Worm (Caenorhabditis elegans): ENCODE data around the gene R12C12.9.

The R12C12.9 gene

ce11 chrII:6024879-6025278 lies at the start of gene R12C12.9:
Gene R12C12.9 (minus strand): TSS chrII:6024979.
- TF ChIP-seq vab-15 (tag; optimal IDR thresholded peaks at IDR 0.05), result no peak
- peak; percentile 3 for TF ChIP-seq elt-2 (tag; optimal IDR thresholded peaks at IDR 0.05)

DNA sequence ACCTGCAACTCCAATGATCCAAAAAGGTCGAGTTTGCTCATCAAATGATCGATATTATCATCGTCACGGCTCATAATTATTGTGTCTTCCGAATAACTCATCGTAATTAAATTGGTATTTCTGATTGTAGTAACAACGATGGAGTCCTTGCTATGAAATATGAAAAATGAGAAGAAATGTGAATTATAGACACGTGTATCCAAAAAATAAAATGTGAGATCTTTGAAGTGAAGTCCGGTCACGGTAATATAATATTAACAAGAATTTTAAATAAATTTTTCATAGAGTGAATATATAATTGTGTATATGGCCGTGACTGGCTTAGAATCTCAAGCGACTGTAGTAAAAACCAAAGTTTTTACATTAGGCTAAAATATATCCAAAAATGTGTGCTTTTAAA lies 42.3 kb upstream of the R12C12.9 start, which contains the start of gene H12I13.1:
Gene H12I13.1, minus strand, starts transcription at position 101 of the 400 bp plus-strand sequence.
- TF ChIP-seq nhr-12 (tag; optimal IDR thresholded peaks at IDR 0.05), result no peak
- no peak for TF ChIP-seq C04F5.9 (tag; optimal IDR thresholded peaks at IDR 0.05)
- TF ChIP-seq lsy-2 (tag; optimal IDR thresholded peaks at IDR 0.05), result no peak
- no peak for TF ChIP-seq nhr-90 (tag; optimal IDR thresholded peaks at IDR 0.05; ENCODE audit: poor library complexity)
- TF ChIP-seq lin-39 (tag; optimal IDR thresholded peaks at IDR 0.05), result no peak
- TF ChIP-seq nhr-85 (tag), result no peak
- no peak for TF ChIP-seq isw-1 (GFP tag; IDR thresholded peaks at IDR 0.05)
- no peak for TF ChIP-seq nhr-47 (tag; optimal IDR thresholded peaks at IDR 0.05)
- TF ChIP-seq alr-1 (tag; optimal IDR thresholded peaks at IDR 0.05; ENCODE audit: borderline replicate concordance), result no peak
- TF ChIP-seq fkh-8 (tag; optimal IDR thresholded peaks at IDR 0.05), result no peak
- no peak for TF ChIP-seq ceh-88 (GFP tag; IDR thresholded peaks at IDR 0.05)

DNA sequence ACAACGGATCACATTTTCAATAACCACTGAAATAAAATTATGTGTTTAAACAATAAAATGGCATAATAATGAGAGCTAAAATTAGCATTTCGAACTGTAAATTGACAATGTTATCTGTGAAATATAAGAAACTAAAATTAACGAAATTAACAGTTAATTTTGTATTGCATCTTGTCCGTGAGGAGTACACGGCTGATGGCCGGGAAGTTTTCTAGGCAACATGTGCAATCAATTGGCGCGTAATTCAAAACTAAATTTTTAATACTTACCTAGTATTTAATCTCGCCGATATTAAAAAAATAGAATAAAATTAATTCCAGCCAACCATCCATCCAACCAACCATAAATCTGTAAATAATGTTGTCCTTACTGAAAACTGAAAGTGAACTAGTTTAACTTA lies 36.7 kb upstream of the R12C12.9 start:
- peak; percentile 71 for TF ChIP-seq skn-1 (tag; optimal IDR thresholded peaks at IDR 0.05)
- peak; percentile 81 for TF ChIP-seq hlh-4 (tag; optimal IDR thresholded peaks at IDR 0.05)
- TF ChIP-seq fkh-4 (tag; optimal IDR thresholded peaks at IDR 0.05; ENCODE audit: borderline replicate concordance), result peak; percentile 97
- TF ChIP-seq xbp-1 (tag; optimal IDR thresholded peaks at IDR 0.05), result peak; percentile 91
- TF ChIP-seq Y116A8C.19 (tag; optimal IDR thresholded peaks at IDR 0.05; ENCODE audit: borderline replicate concordance), result peak; percentile 95
- TF ChIP-seq lsy-2 (tag; optimal IDR thresholded peaks at IDR 0.05), result peak; percentile 84 to 91
- TF ChIP-seq mdl-1 (tag; optimal IDR thresholded peaks at IDR 0.05), result peak in 1 of 2 experiments; percentile 62
- peak; percentile 57 for TF ChIP-seq zip-4 (GFP tag; optimal IDR thresholded peaks at IDR 0.05)
- peak; percentile 94 for TF ChIP-seq nhr-20 (tag; optimal IDR thresholded peaks at IDR 0.05)
- peak; percentile 98 to 99 for TF ChIP-seq efl-1 (optimal IDR thresholded peaks at IDR 0.05)
- TF ChIP-seq efl-1 (GFP tag; optimal IDR thresholded peaks at IDR 0.05 in 1 of 2), result peak; percentile 97 to 100
- no peak for TF ChIP-seq sptf-1 (tag; optimal IDR thresholded peaks at IDR 0.05)
- peak; percentile 73 for TF ChIP-seq efl-3 (GFP tag; optimal IDR thresholded peaks at IDR 0.05)
- no peak for TF ChIP-seq unc-62 (GFP tag; optimal IDR thresholded peaks at IDR 0.05)
- peak; percentile 58 for TF ChIP-seq jun-1 (tag; optimal IDR thresholded peaks at IDR 0.05)
- no peak for TF ChIP-seq nhr-84 (tag; optimal IDR thresholded peaks at IDR 0.05)
- TF ChIP-seq ceh-8 (GFP tag; optimal IDR thresholded peaks at IDR 0.05), result peak; percentile 84
- peak; percentile 53 for TF ChIP-seq hlh-17 (GFP tag; optimal IDR thresholded peaks at IDR 0.05; ENCODE audit: borderline replicate concordance)
- no peak for TF ChIP-seq nhr-12 (tag; optimal IDR thresholded peaks at IDR 0.05)
- peak; percentile 85 for TF ChIP-seq lin-39 (tag; optimal IDR thresholded peaks at IDR 0.05)
- TF ChIP-seq alr-1 (tag; optimal IDR thresholded peaks at IDR 0.05; ENCODE audit: borderline replicate concordance), result no peak
- no peak for TF ChIP-seq nhr-76 (tag; optimal IDR thresholded peaks at IDR 0.05)
- TF ChIP-seq dpl-1 (GFP tag; optimal IDR thresholded peaks at IDR 0.05), result peak; percentile 95 to 98 (median 97)
- no peak for TF ChIP-seq ama-1 (optimal IDR thresholded peaks at IDR 0.05)
- peak; percentile 96 for TF ChIP-seq sox-4 (tag; optimal IDR thresholded peaks at IDR 0.05)
- TF ChIP-seq fkh-10 (GFP tag; optimal IDR thresholded peaks at IDR 0.05), result no peak
- TF ChIP-seq ceh-90 (tag; optimal IDR thresholded peaks at IDR 0.05), result peak; percentile 97
- TF ChIP-seq lin-35 (GFP tag; optimal IDR thresholded peaks at IDR 0.05), result peak; percentile 98
- TF ChIP-seq hpl-2 (GFP tag; optimal IDR thresholded peaks at IDR 0.05), result no peak
- TF ChIP-seq swsn-7 (tag; optimal IDR thresholded peaks at IDR 0.05), result peak; percentile 92
- peak; percentile 93 for TF ChIP-seq snu-23 (GFP tag; optimal IDR thresholded peaks at IDR 0.05)
- TF ChIP-seq grh-1 (GFP tag; IDR thresholded peaks at IDR 0.05), result peak; percentile 81
- TF ChIP-seq fkh-8 (tag; optimal IDR thresholded peaks at IDR 0.05), result peak; percentile 73
- peak; percentile 49 for TF ChIP-seq nhr-11 (tag; optimal IDR thresholded peaks at IDR 0.05)
- peak; percentile 62 for TF ChIP-seq snpc-4 (tag; optimal IDR thresholded peaks at IDR 0.05)
- TF ChIP-seq nhr-85 (tag), result peak; percentile 95
- TF ChIP-seq C04F5.9 (tag; optimal IDR thresholded peaks at IDR 0.05), result peak; percentile 94
- TF ChIP-seq nhr-71 (tag; optimal IDR thresholded peaks at IDR 0.05), result peak; percentile 95
- peak; percentile 43 for TF ChIP-seq F16B12.6 (tag; optimal IDR thresholded peaks at IDR 0.05)
- TF ChIP-seq unc-86 (tag; optimal IDR thresholded peaks at IDR 0.05), result peak; percentile 79
- peak; percentile 97 for TF ChIP-seq egl-13 (tag; optimal IDR thresholded peaks at IDR 0.05)
- peak; percentile 1 for TF ChIP-seq fos-1 (tag; optimal IDR thresholded peaks at IDR 0.05)

All from whole organism, L1 larva.